Worm (Caenorhabditis elegans) whole organism, late embryonic: Measurements from ENCODE around the gene idpp-5.

Experiments used
- C08G9.2 ChIP-seq: sonication (generic microtip); optimal IDR thresholded peaks from 2 replicates; lab custom pipeline; 2016; ENCODE audit warnings: mild to moderate bottlenecking, missing genetic modification characterization, moderate library complexity, missing compliant biosample characterization
- F13H6.1 ChIP-seq: sonication (generic microtip); optimal IDR thresholded peaks from 2 replicates; lab custom pipeline; 2016; ENCODE audit warnings: missing genetic modification characterization, missing compliant biosample characterization
- K02D7.2 ChIP-seq: sonication (generic microtip); optimal IDR thresholded peaks from 2 replicates; lab custom pipeline; 2017; ENCODE audit warnings: mild to moderate bottlenecking, missing genetic modification characterization, missing compliant biosample characterization
- T23F11.4 ChIP-seq: fragments of 200-800 bp; sonication (Bioruptor generic); optimal IDR thresholded peaks from 2 replicates; lab custom pipeline; 2018; ENCODE audit warnings: mild to moderate bottlenecking, missing genetic modification characterization, missing compliant biosample characterization
- ahr-1 ChIP-seq: sonication (generic microtip); optimal IDR thresholded peaks from 2 replicates; lab custom pipeline; 2016; ENCODE audit warnings: missing genetic modification characterization, missing compliant biosample characterization
- ama-1 ChIP-seq: fragments of 150-350 bp; optimal IDR thresholded peaks from 2 replicates; lab custom pipeline; 2014
- ceh-14 ChIP-seq: sonication (generic microtip); optimal IDR thresholded peaks from 2 replicates; lab custom pipeline; 2016; ENCODE audit warnings: missing genotype, missing genetic modification characterization, missing compliant biosample characterization
- ceh-19 ChIP-seq: fragments of 200-800 bp; sonication (Bioruptor generic); optimal IDR thresholded peaks from 2 replicates; lab custom pipeline; 2018; ENCODE audit warnings: mild to moderate bottlenecking, missing genetic modification characterization, missing compliant biosample characterization
- ceh-22 ChIP-seq: sonication (generic microtip); optimal IDR thresholded peaks from 2 replicates; lab custom pipeline; 2017; ENCODE audit warnings: missing biosample characterization, missing genetic modification characterization
- ceh-24 ChIP-seq: sonication (generic microtip); optimal IDR thresholded peaks from 2 replicates; lab custom pipeline; 2016; ENCODE audit warnings: mild to moderate bottlenecking, missing genetic modification characterization, missing compliant biosample characterization
- ceh-30 ChIP-seq: fragments of 150-350 bp; optimal IDR thresholded peaks from 2 replicates; lab custom pipeline; 2014; ENCODE audit warnings: missing biosample characterization, missing genetic modification characterization
- ceh-31 ChIP-seq: sonication (generic microtip); optimal IDR thresholded peaks from 2 replicates; lab custom pipeline; 2016; ENCODE audit warnings: missing genetic modification characterization, missing compliant biosample characterization
- ceh-45 ChIP-seq: fragments of 200-800 bp; sonication (Bioruptor generic); IDR thresholded peaks from 2 replicates; pipeline ENCODE4 v1.3.6; 2022; ENCODE audit warnings: missing genetic modification reagents, missing genetic modification characterization, missing compliant biosample characterization
- ceh-48 ChIP-seq: sonication (generic microtip); optimal IDR thresholded peaks from 2 replicates; lab custom pipeline; 2016; ENCODE audit warnings: missing genetic modification characterization, inconsistent platforms, missing compliant biosample characterization
- ceh-6 ChIP-seq: fragments of 200-800 bp; sonication (Bioruptor generic); optimal IDR thresholded peaks from 2 replicates; lab custom pipeline; 2018; ENCODE audit warnings: mild to moderate bottlenecking, missing genetic modification characterization, missing compliant biosample characterization
- dmd-4 ChIP-seq: sonication (generic microtip); optimal IDR thresholded peaks from 2 replicates; lab custom pipeline; 2016; ENCODE audit warnings: borderline replicate concordance, missing genetic modification characterization, missing compliant biosample characterization
- dve-1 ChIP-seq: sonication (generic microtip); optimal IDR thresholded peaks from 2 replicates; lab custom pipeline; 2017; ENCODE audit warnings: antibody characterized with exemption, mild to moderate bottlenecking, missing genetic modification characterization, missing compliant biosample characterization
- elt-2 ChIP-seq: sonication (generic microtip); optimal IDR thresholded peaks from 2 replicates; lab custom pipeline; 2016; ENCODE audit warnings: missing genetic modification reagents, missing genetic modification characterization, missing compliant biosample characterization
- elt-4 ChIP-seq: sonication (generic microtip); optimal IDR thresholded peaks from 2 replicates; lab custom pipeline; 2016; ENCODE audit warnings: missing genetic modification characterization, missing compliant biosample characterization
- fkh-10 ChIP-seq: fragments of 150-350 bp; optimal IDR thresholded peaks from 2 replicates; lab custom pipeline; 2014; ENCODE audit warnings: missing biosample characterization, missing genetic modification reagents, missing genetic modification characterization
- lin-11 ChIP-seq: fragments of 200-800 bp; sonication (Bioruptor generic); optimal IDR thresholded peaks from 2 replicates; lab custom pipeline; 2018; ENCODE audit warnings: mild to moderate bottlenecking, missing genetic modification characterization, missing compliant biosample characterization
- mec-3 ChIP-seq: sonication (generic microtip); optimal IDR thresholded peaks from 2 replicates; lab custom pipeline; 2016; ENCODE audit warnings: borderline replicate concordance, missing genetic modification characterization, missing compliant biosample characterization
- nhr-11 ChIP-seq: fragments of 150-350 bp; optimal IDR thresholded peaks from 2 replicates; lab custom pipeline; 2014; ENCODE audit warnings: missing biosample characterization, missing genetic modification characterization
- npax-4 ChIP-seq: sonication (generic microtip); optimal IDR thresholded peaks from 2 replicates; lab custom pipeline; 2016; ENCODE audit warnings: missing genetic modification characterization, missing compliant biosample characterization
- pat-9 ChIP-seq: fragments of 200-800 bp; sonication (Bioruptor generic); optimal IDR thresholded peaks from 2 replicates; lab custom pipeline; 2018; ENCODE audit warnings: mild to moderate bottlenecking, missing genetic modification characterization, moderate library complexity, missing compliant biosample characterization
- pqm-1 ChIP-seq: sonication (generic microtip); optimal IDR thresholded peaks from 2 replicates; lab custom pipeline; 2016; ENCODE audit warnings: missing genetic modification characterization, missing compliant biosample characterization
- pros-1 ChIP-seq: fragments of 150-350 bp; optimal IDR thresholded peaks from 2 replicates; lab custom pipeline; 2014; ENCODE audit warnings: missing biosample characterization, missing genetic modification reagents, missing genetic modification characterization
- rnt-1 ChIP-seq: sonication (generic microtip); optimal IDR thresholded peaks from 2 replicates; lab custom pipeline; 2016; ENCODE audit warnings: missing genetic modification characterization, missing compliant biosample characterization
- sdc-2 ChIP-seq: sonication (generic microtip); optimal IDR thresholded peaks from 2 replicates; lab custom pipeline; 2016; ENCODE audit warnings: missing genotype, missing genetic modification characterization, missing compliant biosample characterization
- syd-9 ChIP-seq: sonication (generic microtip); optimal IDR thresholded peaks from 2 replicates; lab custom pipeline; 2016; ENCODE audit warnings: mild to moderate bottlenecking, missing genetic modification characterization, moderate library complexity, missing compliant biosample characterization
- ttx-3 ChIP-seq: sonication (generic microtip); optimal IDR thresholded peaks from 2 replicates; lab custom pipeline; 2016; ENCODE audit warnings: missing genetic modification reagents, missing genetic modification characterization, missing compliant biosample characterization
- unc-3 ChIP-seq, 2 experiments: fragments of 200-800 bp in 1 of 2; sonication (Bioruptor generic) in 1 of 2; sonication (generic microtip) in 1 of 2; conservative IDR thresholded peaks in 1 of 2; optimal IDR thresholded peaks in 1 of 2; 2 replicates each; pipeline versions ENCODE4 v1.3.6 to Lab custom; 2016 to 2022; ENCODE audit warnings: missing compliant biosample characterization in 2 of 2, missing genetic modification characterization in 2 of 2, missing genetic modification reagents in 1 of 2
- unc-42 ChIP-seq: sonication (generic microtip); optimal IDR thresholded peaks from 2 replicates; lab custom pipeline; 2016; ENCODE audit warnings: missing genotype, missing genetic modification characterization, missing compliant biosample characterization
- unc-55 ChIP-seq: sonication (generic microtip); optimal IDR thresholded peaks from 2 replicates; lab custom pipeline; 2017; ENCODE audit warnings: missing biosample characterization, missing genetic modification reagents, missing genetic modification characterization

The idpp-5 gene

DNA sequence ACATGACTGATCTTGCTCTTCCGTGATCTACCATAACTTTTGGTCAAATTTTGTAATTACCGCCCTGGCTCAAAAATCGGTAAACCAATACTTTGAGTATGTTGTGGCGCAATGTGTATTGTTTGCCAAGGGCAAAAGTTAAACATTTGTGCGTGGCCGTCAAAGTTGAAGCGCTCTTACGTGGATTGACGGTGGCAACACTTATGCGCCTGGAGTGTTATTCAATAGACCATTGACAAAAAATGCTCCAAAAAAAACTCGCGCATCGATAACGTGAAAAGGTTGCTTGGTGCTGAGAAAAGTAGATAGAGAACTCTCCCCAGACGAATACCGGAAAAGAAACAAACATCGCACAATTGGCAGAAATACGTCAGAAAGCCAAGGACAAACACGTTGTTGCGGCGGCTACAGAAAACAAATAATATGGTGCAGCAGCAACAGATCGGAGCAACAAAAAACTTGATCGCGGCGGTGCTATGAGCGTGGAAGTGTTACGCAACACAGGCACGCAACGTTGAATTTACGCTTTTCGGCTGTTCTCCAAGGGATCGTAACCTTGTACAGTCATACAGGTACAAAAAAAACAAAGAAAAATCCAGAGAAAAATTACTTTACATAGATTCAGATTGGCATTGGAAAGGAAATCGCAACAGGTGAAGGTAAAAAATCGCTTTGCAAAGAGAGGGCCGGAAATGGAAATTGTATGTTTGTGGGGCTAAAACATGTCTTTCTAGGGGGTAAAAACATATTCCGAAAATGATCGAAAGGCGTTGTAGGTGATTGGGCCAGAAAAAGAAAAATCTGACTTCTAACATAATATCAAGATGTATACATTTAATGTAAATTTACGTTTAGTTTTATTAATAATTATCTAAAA, 41.6 kb upstream of the idpp-5 start:
- TF ChIP-seq dve-1 (tag; lab: Kevin White, UChicago) (peak; percentile 15), npax-4 (no peak), ceh-14 (tag; lab: Kevin White, UChicago) (no peak), sdc-2 (no peak)

DNA sequence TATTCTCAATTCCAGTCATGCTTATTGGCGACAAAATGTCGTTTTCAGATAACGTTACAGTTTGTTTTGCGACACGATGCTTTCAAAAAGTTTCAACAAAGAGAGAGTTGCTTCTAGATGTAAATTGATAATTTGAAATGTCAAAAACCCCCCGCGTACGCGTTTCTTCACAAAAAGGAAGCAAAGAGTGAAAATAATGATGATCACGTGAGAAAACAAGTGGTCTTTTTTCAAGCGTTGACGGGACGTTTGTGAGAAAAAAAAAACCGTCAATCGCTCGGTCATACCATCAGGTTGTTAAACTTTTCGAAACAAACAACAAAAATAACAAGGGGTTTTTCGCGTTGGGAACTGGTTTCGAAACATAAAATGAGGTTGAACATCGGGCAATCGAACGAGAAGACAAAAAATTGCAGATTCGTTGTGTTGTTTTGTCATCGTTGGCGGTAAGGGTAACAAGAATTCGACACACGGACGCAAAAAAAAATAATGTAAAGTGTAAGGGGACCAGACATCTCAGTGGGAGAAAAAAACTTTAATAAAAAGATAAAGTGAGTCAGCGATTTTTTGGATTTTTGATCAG, 39.5 kb upstream of the idpp-5 start:
- TF ChIP-seq unc-55 (GFP tag; lab: Kevin White, UChicago), result no peak
- TF ChIP-seq ceh-31 (tag; lab: Kevin White, UChicago), result no peak
- TF ChIP-seq ceh-22, result no peak
- no peak for TF ChIP-seq unc-3 (GFP tag; conservative IDR thresholded peaks at IDR 0.05; lab: Robert Waterston, UW)
- TF ChIP-seq unc-3 (tag; optimal IDR thresholded peaks at IDR 0.05; lab: Kevin White, UChicago), result no peak
- no peak for TF ChIP-seq elt-2 (tag; lab: Kevin White, UChicago)
- TF ChIP-seq ceh-24 (tag; lab: Kevin White, UChicago), result no peak
- no peak for TF ChIP-seq ceh-19 (GFP tag; lab: Kevin White, UChicago)
- TF ChIP-seq ceh-45 (GFP tag; lab: Robert Waterston, UW), result no peak
- TF ChIP-seq rnt-1 (tag; lab: Kevin White, UChicago), result no peak
- TF ChIP-seq dve-1 (tag; lab: Kevin White, UChicago), result no peak
- TF ChIP-seq ahr-1 (tag; lab: Kevin White, UChicago), result no peak
- no peak for TF ChIP-seq unc-42 (tag; lab: Kevin White, UChicago)
- TF ChIP-seq ceh-48 (tag; lab: Kevin White, UChicago), result no peak
- no peak for TF ChIP-seq F13H6.1

DNA sequence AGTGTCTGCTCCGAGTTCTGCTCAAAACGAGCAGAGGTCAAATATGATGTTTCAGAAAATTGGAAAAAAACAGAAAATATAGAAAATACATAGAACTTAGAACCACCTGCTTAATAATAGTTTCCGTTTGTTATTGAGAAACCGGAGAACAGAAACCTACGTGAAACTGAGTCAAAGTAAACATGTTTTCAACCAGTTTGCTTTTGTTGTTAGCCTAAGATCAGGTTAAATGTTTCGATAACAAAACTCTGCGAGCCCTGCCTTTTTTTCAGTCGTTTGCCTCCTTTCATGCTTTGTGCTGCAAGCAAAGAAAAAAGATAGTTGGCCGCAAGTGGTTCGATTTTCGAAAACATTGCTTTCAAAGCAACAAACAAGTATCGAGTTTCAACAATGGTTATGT, 38.3 kb upstream of the idpp-5 start:
- TF ChIP-seq elt-4 (tag; lab: Kevin White, UChicago) (no peak), unc-55 (GFP tag; lab: Kevin White, UChicago) (no peak), T23F11.4 (GFP tag; lab: Kevin White, UChicago) (no peak), lin-11 (tag; lab: Kevin White, UChicago) (no peak)

DNA sequence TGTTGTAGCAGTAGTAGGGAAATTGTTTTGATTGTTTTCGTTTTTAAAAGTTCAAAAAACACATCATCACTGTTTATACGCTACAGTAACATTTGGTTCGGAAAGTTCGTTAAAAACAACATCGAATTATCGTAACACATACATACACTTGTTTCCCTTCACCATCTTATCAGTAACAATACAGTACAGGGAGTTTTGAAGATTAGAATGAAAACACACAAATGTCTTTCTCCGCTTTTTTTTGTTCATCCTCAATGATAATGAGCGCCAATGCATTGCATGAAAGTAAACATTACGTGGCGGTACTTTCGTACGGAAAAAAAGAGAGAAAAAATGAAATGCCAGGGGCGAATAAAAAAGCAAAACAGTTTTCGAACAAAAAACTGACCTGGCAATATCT, 37.0 kb upstream of the idpp-5 start:
- TF ChIP-seq elt-2 (tag; lab: Kevin White, UChicago), result peak; percentile 55
- TF ChIP-seq ceh-48 (tag; lab: Kevin White, UChicago), result no peak

DNA sequence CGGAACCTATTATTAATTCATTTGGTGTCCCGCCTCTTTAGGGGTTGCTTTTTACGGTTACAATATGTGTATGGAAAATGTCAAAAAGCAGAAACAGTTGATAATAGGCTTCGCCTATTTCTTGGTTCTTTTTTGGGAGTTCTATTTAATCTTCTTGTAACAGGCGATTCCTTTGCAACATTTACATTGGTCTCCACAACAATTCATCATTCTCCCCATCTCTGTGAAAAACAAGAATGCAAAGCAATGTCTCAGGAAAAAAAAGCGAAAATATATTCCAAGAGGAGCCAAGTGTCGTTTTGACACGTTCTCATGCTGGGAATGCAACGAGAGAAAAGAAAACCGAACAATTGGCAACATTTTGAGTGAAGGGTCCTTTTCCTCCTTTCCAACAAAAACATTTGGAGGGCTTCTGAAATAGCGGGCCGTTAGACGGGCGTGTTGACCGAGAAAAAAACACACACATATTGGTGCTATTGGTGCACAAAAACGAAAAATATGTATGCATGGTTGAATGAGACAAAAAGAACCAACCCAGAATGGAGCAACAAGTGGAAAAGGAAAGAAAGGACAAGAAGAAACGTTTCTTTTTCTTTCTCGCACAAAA, 36.1 kb upstream of the idpp-5 start:
- no peak for TF ChIP-seq ceh-45 (GFP tag; lab: Robert Waterston, UW)
- TF ChIP-seq elt-4 (tag; lab: Kevin White, UChicago), result no peak
- TF ChIP-seq ttx-3, result no peak
- no peak for TF ChIP-seq C08G9.2 (tag; lab: Kevin White, UChicago)
- TF ChIP-seq fkh-10, result no peak
- TF ChIP-seq mec-3, result no peak
- TF ChIP-seq nhr-11, result no peak
- TF ChIP-seq unc-42 (tag; lab: Kevin White, UChicago), result no peak
- TF ChIP-seq pros-1, result no peak
- TF ChIP-seq K02D7.2 (tag; lab: Kevin White, UChicago), result no peak
- TF ChIP-seq pqm-1, result no peak
- no peak for TF ChIP-seq F13H6.1
- no peak for TF ChIP-seq lin-11 (tag; lab: Kevin White, UChicago)
- no peak for TF ChIP-seq ama-1 (lab: Kevin White, UChicago)

DNA sequence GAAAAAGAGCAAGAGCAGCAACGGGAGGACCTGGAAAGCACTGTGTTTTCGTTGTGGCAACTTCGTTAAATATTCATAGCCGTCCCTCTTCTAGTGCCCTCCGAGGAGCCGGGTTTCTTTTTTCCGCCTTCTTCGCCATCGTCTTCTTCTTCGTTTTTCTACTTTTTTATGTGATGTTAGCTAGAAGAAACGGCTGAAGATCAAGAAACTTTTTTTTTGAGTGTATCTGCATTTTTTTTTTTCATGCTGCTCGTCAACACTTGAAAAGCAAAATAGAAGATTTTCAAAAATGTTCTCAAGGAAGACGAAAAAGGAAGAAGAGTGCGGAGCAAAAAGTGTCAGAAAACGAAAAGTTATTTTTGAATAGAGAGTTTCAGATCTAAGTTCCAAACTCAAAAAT, 34.7 kb upstream of the idpp-5 start:
- TF ChIP-seq dmd-4 (tag; lab: Kevin White, UChicago), result no peak
- no peak for TF ChIP-seq syd-9 (tag; lab: Kevin White, UChicago)
- TF ChIP-seq pat-9 (tag; lab: Kevin White, UChicago), result no peak
- TF ChIP-seq ceh-6 (GFP tag; lab: Kevin White, UChicago), result no peak
- TF ChIP-seq sdc-2, result no peak
- no peak for TF ChIP-seq mec-3
- TF ChIP-seq ceh-22, result no peak
- no peak for TF ChIP-seq dve-1 (tag; lab: Kevin White, UChicago)
- no peak for TF ChIP-seq ceh-30
